Worm (Caenorhabditis elegans): ENCODE data around the gene ttm-1.

The ttm-1 gene

DNA sequence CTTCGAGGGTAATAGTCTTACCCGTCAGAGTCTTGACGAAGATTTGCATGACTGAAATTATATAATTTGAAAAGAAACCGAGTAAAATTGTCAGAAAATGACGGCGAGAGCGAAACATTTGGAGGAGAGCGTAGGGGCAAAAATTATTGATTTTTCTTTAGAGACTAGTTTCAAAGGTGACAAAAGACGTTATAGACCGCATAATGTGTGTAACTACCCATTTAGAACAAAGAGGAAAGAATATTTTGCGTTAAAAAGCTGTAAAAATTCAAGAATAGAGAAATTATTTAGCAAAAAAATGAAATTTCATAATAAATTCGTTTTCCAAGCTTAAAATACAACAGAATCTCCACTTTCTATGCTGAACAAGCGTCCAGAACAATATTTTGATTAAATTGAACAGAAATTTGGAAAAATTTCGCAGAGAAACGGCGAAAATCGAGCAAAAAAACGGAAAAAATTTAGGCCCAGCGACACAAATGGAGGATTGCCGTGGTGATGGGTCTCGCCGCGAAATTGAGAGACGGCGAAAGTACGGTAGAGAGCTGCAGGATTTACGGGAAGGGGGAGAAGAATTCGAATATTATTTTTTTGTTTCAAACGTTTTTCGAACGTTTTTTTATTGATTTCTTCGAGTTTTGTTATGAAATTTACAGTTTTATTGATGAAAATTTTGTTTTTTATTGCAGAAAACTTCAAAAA, 11.8 kb upstream of the ttm-1 start, which contains the start of the genes ubq-2 and frg-1:
ubq-2 (minus strand) TSS at position 51 of the 702 bp plus-strand sequence.
frg-1 (plus strand) TSS at position 690 of the 702 bp plus-strand sequence.
- TF ChIP-seq F49E8.2 (tag; optimal IDR thresholded peaks at IDR 0.05; ENCODE audit: insufficient read depth) (peak; percentile 72), nhr-90 (tag; optimal IDR thresholded peaks at IDR 0.05) (no peak), cebp-1 (GFP tag; IDR thresholded peaks at IDR 0.05) (no peak), cebp-1 (tag; optimal IDR thresholded peaks at IDR 0.05) (peak; percentile 78), ztf-6 (GFP tag; IDR thresholded peaks at IDR 0.05) (no peak), T26A5.8 (tag; optimal IDR thresholded peaks at IDR 0.05) (no peak), dpl-1 (GFP tag; optimal IDR thresholded peaks at IDR 0.05) (peak; percentile 65), pbrm-1 (GFP tag; IDR thresholded peaks at IDR 0.05) (peak; percentile 80), hlh-26 (GFP tag; conservative IDR thresholded peaks at IDR 0.05) (no peak), nhr-80 (tag; optimal IDR thresholded peaks at IDR 0.05) (no peak), ZK185.1 (tag; optimal IDR thresholded peaks at IDR 0.05; ENCODE audit: poor library complexity, severe bottlenecking) (no peak), tlf-1 (GFP tag; optimal IDR thresholded peaks at IDR 0.05) (peak; percentile 73), nfya-2 (GFP tag; IDR thresholded peaks at IDR 0.05) (no peak), ztf-28 (GFP tag; IDR thresholded peaks at IDR 0.05) (0 out of 2 replicates have a peak, but pooled peaks have one; percentile 32), ztf-25 (GFP tag; IDR thresholded peaks at IDR 0.05) (no peak), let-526 (GFP tag; IDR thresholded peaks at IDR 0.05) (0 out of 2 replicates have a peak, but pooled peaks have one; percentile 60), snpc-4 (GFP tag; optimal IDR thresholded peaks at IDR 0.05) (peak; percentile 35), snpc-4 (tag; optimal IDR thresholded peaks at IDR 0.05) (peak; percentile 3 to 56 (median 41)), xnd-1 (tag; optimal IDR thresholded peaks at IDR 0.05) (peak; percentile 64), madf-3 (GFP tag; IDR thresholded peaks at IDR 0.05) (peak; percentile 82), madf-10 (tag; optimal IDR thresholded peaks at IDR 0.05) (peak; percentile 37), ama-1 (optimal IDR thresholded peaks at IDR 0.05) (no peak), ama-1 (GFP tag; optimal IDR thresholded peaks at IDR 0.05) (no peak), F37B4.10 (GFP tag; IDR thresholded peaks at IDR 0.05) (no peak), ekl-4 (GFP tag; IDR thresholded peaks at IDR 0.05) (peak; percentile 67), pha-4 (tag; optimal IDR thresholded peaks at IDR 0.05) (peak; percentile 60), ztf-3 (GFP tag; optimal IDR thresholded peaks at IDR 0.05) (no peak), him-1 (tag; optimal IDR thresholded peaks at IDR 0.05) (peak; percentile 51), F55B11.4 (tag; optimal IDR thresholded peaks at IDR 0.05; ENCODE audit: borderline replicate concordance, insufficient read depth) (no peak), egl-44 (GFP tag; IDR thresholded peaks at IDR 0.05) (no peak), mel-28 (tag; optimal IDR thresholded peaks at IDR 0.05; ENCODE audit: borderline replicate concordance) (no peak), ceh-100 (GFP tag; IDR thresholded peaks at IDR 0.05) (peak; percentile 69), Y67H2A.10 (GFP tag; conservative IDR thresholded peaks at IDR 0.05) (no peak), dox-1 (GFP tag; IDR thresholded peaks at IDR 0.05) (peak; percentile 89), sdz-38 (tag; optimal IDR thresholded peaks at IDR 0.05) (no peak), aptf-2 (GFP tag; conservative IDR thresholded peaks at IDR 0.05) (no peak), somi-1 (GFP tag; optimal IDR thresholded peaks at IDR 0.05) (no peak), chd-7 (tag; optimal IDR thresholded peaks at IDR 0.05) (peak; percentile 4), sea-2 (GFP tag; IDR thresholded peaks at IDR 0.05) (no peak), lin-54 (GFP tag; optimal IDR thresholded peaks at IDR 0.05) (peak; percentile 89), egrh-3 (GFP tag; IDR thresholded peaks at IDR 0.05) (peak; percentile 58; the same call in 1 of the 2 replicates), efl-1 (GFP tag; optimal IDR thresholded peaks at IDR 0.05) (peak; percentile 56), F57A8.1 (GFP tag; optimal IDR thresholded peaks at IDR 0.05) (no peak), ets-4 (GFP tag; optimal IDR thresholded peaks at IDR 0.05) (no peak), die-1 (tag; optimal IDR thresholded peaks at IDR 0.05) (no peak), attf-5 (GFP tag; optimal IDR thresholded peaks at IDR 0.05) (peak; percentile 89), ccch-3 (GFP tag; optimal IDR thresholded peaks at IDR 0.05) (no peak), hmg-20 (GFP tag; IDR thresholded peaks at IDR 0.05) (peak; percentile 46; the same call in 1 of the 2 replicates), lag-1 (GFP tag; IDR thresholded peaks at IDR 0.05) (no peak)

Measured in whole organism, young adult.